Worm (Caenorhabditis elegans): ENCODE measurements around the gene phat-6.

The phat-6 gene

DNA sequence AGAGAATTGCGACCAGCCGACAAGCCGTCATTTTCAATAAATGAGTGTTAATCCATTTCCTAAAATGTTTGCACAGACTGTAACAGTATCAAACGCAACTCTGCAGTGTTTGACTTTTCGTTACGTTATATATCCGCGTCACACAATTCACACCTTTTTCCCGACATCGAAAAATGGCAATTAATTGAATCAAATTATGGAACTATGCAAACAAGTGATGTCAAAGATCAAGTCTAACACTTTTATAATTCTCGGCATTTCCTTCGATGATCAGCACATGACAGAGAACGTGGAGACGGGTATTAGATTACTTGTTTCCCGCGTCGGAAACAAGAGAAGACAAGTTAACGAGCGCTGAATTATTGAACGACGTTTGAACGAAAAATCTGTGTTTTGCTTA lies at the start of gene phat-6:
TSS of gene phat-6 (minus strand) at position 101 of the 400 bp plus-strand sequence.
- TF ChIP-seq T22C8.4 (GFP tag; IDR thresholded peaks at IDR 0.05) (no peak), tab-1 (GFP tag; IDR thresholded peaks at IDR 0.05) (no peak)

DNA sequence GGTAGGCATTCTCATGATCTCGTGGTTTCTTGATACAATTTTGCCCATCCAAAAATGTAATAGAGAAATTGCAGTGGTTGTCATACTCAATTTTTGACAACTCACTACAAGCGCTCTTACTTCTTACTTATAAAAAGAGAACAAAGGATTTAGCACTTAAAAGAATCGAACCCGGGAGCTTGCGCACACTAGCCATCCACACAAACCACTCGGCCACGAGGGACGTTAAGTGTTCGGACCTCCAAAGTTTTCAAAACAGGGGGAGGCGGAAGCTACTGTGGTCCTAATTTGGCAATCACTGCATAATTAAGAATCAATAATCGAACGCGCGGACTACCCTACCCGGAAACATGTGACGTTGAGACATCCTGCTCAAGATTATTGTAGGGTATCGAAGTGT lies 48.5 kb upstream of the phat-6 start:
- TF ChIP-seq flt-1 (GFP tag; IDR thresholded peaks at IDR 0.05) (no peak), ref-1 (GFP tag; conservative IDR thresholded peaks at IDR 0.05) (no peak), T22C8.4 (GFP tag; IDR thresholded peaks at IDR 0.05) (0 out of 2 replicates have a peak, but pooled peaks have one; percentile 16), cog-1 (tag; optimal IDR thresholded peaks at IDR 0.05) (no peak), med-1 (GFP tag; optimal IDR thresholded peaks at IDR 0.05; ENCODE audit: insufficient read depth) (no peak), ztf-29 (GFP tag; IDR thresholded peaks at IDR 0.05) (no peak)

ce11 chrX:15241169-15241568 lies 47.0 kb upstream of the phat-6 start:
- TF ChIP-seq flt-1 (GFP tag; IDR thresholded peaks at IDR 0.05): no peak
- TF ChIP-seq ref-1 (GFP tag; conservative IDR thresholded peaks at IDR 0.05): no peak
- no peak for TF ChIP-seq ztf-29 (GFP tag; IDR thresholded peaks at IDR 0.05)
- no peak for TF ChIP-seq cog-1 (tag; optimal IDR thresholded peaks at IDR 0.05)

DNA sequence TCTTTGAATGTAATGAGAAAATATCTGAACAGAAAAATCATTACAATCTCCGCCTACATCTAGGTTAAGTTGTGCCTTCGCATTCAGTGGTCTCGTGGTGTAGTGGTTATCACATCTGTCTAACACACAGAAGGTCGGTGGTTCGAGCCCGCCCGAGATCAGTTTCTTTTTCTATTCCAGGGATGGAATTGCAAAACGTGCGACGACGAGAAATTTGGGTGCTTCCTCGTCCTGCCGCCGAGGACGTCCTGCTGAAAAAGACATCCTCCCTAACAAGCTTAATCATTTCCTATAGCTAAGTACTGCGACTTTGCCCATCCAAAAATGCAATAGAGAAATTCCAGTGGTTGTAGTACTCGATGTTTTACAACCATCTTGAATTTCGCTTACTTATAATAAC lies 41.9 kb upstream of the phat-6 start:
- TF ChIP-seq cog-1 (tag; optimal IDR thresholded peaks at IDR 0.05) (no peak), ztf-29 (GFP tag; IDR thresholded peaks at IDR 0.05) (no peak; the same call in 1 of the 2 replicates), T22C8.4 (GFP tag; IDR thresholded peaks at IDR 0.05) (no peak), ztf-23 (GFP tag; IDR thresholded peaks at IDR 0.05) (no peak), flt-1 (GFP tag; IDR thresholded peaks at IDR 0.05) (peak; percentile 60; the same call in 1 of the 2 replicates), med-1 (GFP tag; optimal IDR thresholded peaks at IDR 0.05; ENCODE audit: insufficient read depth) (no peak), tab-1 (GFP tag; IDR thresholded peaks at IDR 0.05) (no peak), klf-2 (GFP tag; conservative IDR thresholded peaks at IDR 0.05) (0 out of 2 replicates have a peak, but pooled peaks have one; percentile 16), ref-1 (GFP tag; conservative IDR thresholded peaks at IDR 0.05) (no peak)

- TF ChIP-seq cog-1 (tag; optimal IDR thresholded peaks at IDR 0.05): no peak
- no peak for TF ChIP-seq med-1 (GFP tag; optimal IDR thresholded peaks at IDR 0.05; ENCODE audit: insufficient read depth)
- no peak for TF ChIP-seq T22C8.4 (GFP tag; IDR thresholded peaks at IDR 0.05)
Measured at ce11 chrX:15233684-15234083, 39.5 kb upstream of the phat-6 start.

- TF ChIP-seq ztf-29 (GFP tag; IDR thresholded peaks at IDR 0.05) (no peak), cog-1 (tag; optimal IDR thresholded peaks at IDR 0.05) (no peak), flt-1 (GFP tag; IDR thresholded peaks at IDR 0.05) (no peak), ref-1 (GFP tag; conservative IDR thresholded peaks at IDR 0.05) (no peak)
Measured at ce11 chrX:15231800-15232199, 37.6 kb upstream of the phat-6 start.

ce11 chrX:15230394-15230968 lies 36.3 kb upstream of the phat-6 start, which contains the start of gene H03A11.2:
TSS of gene H03A11.2 (minus strand) at chrX:15230645.
- TF ChIP-seq flt-1 (GFP tag; IDR thresholded peaks at IDR 0.05) (no peak), med-1 (GFP tag; optimal IDR thresholded peaks at IDR 0.05; ENCODE audit: insufficient read depth) (no peak)

- no peak for TF ChIP-seq ref-1 (GFP tag; conservative IDR thresholded peaks at IDR 0.05)
Measured at ce11 chrX:15229174-15229573, 35.0 kb upstream of the phat-6 start.

ce11 chrX:15225180-15225724 lies 31.1 kb upstream of the phat-6 start:
- TF ChIP-seq med-1 (GFP tag; optimal IDR thresholded peaks at IDR 0.05; ENCODE audit: insufficient read depth): no peak
- no peak for TF ChIP-seq ztf-23 (GFP tag; IDR thresholded peaks at IDR 0.05)
- no peak for TF ChIP-seq T22C8.4 (GFP tag; IDR thresholded peaks at IDR 0.05)
- TF ChIP-seq ref-1 (GFP tag; conservative IDR thresholded peaks at IDR 0.05): no peak
- no peak for TF ChIP-seq flt-1 (GFP tag; IDR thresholded peaks at IDR 0.05)
- TF ChIP-seq ztf-29 (GFP tag; IDR thresholded peaks at IDR 0.05): no peak
- no peak for TF ChIP-seq cog-1 (tag; optimal IDR thresholded peaks at IDR 0.05)
- TF ChIP-seq tab-1 (GFP tag; IDR thresholded peaks at IDR 0.05): no peak
- TF ChIP-seq klf-2 (GFP tag; conservative IDR thresholded peaks at IDR 0.05): no peak

- TF ChIP-seq ref-1 (GFP tag; conservative IDR thresholded peaks at IDR 0.05): no peak
Measured at ce11 chrX:15224128-15224527, 29.9 kb upstream of the phat-6 start.

DNA sequence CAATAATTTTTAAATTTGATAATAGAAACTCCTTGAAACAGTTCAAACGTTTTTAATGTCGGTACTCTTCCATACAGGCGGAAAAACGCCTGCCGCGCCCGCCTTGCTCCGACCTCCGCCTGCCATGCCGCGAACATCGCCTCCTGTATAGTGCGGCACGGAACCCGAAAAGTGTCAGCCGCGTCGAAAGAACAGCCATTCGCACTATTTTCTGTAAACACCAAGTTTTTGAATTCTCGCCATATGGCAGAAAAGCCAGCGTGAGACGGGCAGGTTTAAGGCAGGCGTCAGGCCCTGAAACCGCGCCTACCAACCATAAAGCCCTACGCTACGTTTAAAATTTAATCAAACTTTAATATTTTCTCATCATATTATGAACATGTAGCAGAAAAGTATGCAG lies 28.6 kb upstream of the phat-6 start:
- no peak for TF ChIP-seq ztf-29 (GFP tag; IDR thresholded peaks at IDR 0.05)
- TF ChIP-seq T22C8.4 (GFP tag; IDR thresholded peaks at IDR 0.05): no peak
- no peak for TF ChIP-seq tab-1 (GFP tag; IDR thresholded peaks at IDR 0.05)
- TF ChIP-seq klf-2 (GFP tag; conservative IDR thresholded peaks at IDR 0.05): no peak
- TF ChIP-seq ref-1 (GFP tag; conservative IDR thresholded peaks at IDR 0.05): no peak
- no peak for TF ChIP-seq flt-1 (GFP tag; IDR thresholded peaks at IDR 0.05)
- TF ChIP-seq ztf-23 (GFP tag; IDR thresholded peaks at IDR 0.05): no peak
- TF ChIP-seq cog-1 (tag; optimal IDR thresholded peaks at IDR 0.05): no peak
- TF ChIP-seq med-1 (GFP tag; optimal IDR thresholded peaks at IDR 0.05; ENCODE audit: insufficient read depth): no peak

Measured in whole organism, midembryonic.